Worm (Caenorhabditis elegans) whole organism, L1 larva: Measurements from ENCODE around the gene ehbp-1.

Source experiments
- C04F5.9 ChIP-seq: sonication (generic microtip); optimal IDR thresholded peaks from 2 replicates; lab custom pipeline; 2016; ENCODE audit warnings: missing genetic modification characterization, missing compliant biosample characterization
- C16A3.4 ChIP-seq: fragments of 150-350 bp; optimal IDR thresholded peaks from 2 replicates; lab custom pipeline; 2014; ENCODE audit warnings: missing biosample characterization, missing genetic modification characterization
- C34B4.2 ChIP-seq: sonication (generic microtip); optimal IDR thresholded peaks from 2 replicates; lab custom pipeline; 2017; ENCODE audit warnings: mild to moderate bottlenecking, missing genetic modification characterization, missing compliant biosample characterization
- F16B12.6 ChIP-seq: fragments of 150-350 bp; optimal IDR thresholded peaks from 2 replicates; lab custom pipeline; 2014; ENCODE audit warnings: missing biosample characterization, missing genetic modification characterization
- Y116A8C.19 ChIP-seq: sonication (generic microtip); optimal IDR thresholded peaks from 2 replicates; lab custom pipeline; 2016; ENCODE audit warnings: missing compliant biosample characterization, missing genetic modification characterization, borderline replicate concordance
- aha-1 ChIP-seq: fragments of 150-350 bp; optimal IDR thresholded peaks from 2 replicates; lab custom pipeline; 2014; ENCODE audit warnings: missing biosample characterization, missing genetic modification characterization
- ama-1 ChIP-seq: fragments of 150-350 bp; optimal IDR thresholded peaks from 2 replicates; lab custom pipeline; 2014
- blmp-1 ChIP-seq: fragments of 150-350 bp; optimal IDR thresholded peaks from 2 replicates; lab custom pipeline; 2014; ENCODE audit warnings: missing biosample characterization, missing genetic modification characterization
- ceh-63 ChIP-seq: fragments of 200-800 bp; sonication (Bioruptor generic); optimal IDR thresholded peaks from 2 replicates; lab custom pipeline; 2018; ENCODE audit warnings: mild to moderate bottlenecking, missing genetic modification characterization, missing compliant biosample characterization
- ceh-8 ChIP-seq: fragments of 200-800 bp; sonication (Bioruptor generic); optimal IDR thresholded peaks from 2 replicates; lab custom pipeline; 2018; ENCODE audit warnings: mild to moderate bottlenecking, missing genetic modification characterization, moderate library complexity, missing compliant biosample characterization
- ceh-82 ChIP-seq, 3 experiments: fragments of 150-350 bp in 1 of 3; sonication (generic microtip) in 2 of 3; optimal IDR thresholded peaks; 2 replicates each; lab custom pipeline; 2014 to 2017; ENCODE audit warnings: missing biosample characterization in 3 of 3, missing genetic modification characterization in 3 of 3
- ceh-88 ChIP-seq: fragments of 200-800 bp; sonication (Bioruptor generic); IDR thresholded peaks from 2 replicates; pipeline ENCODE4 v1.3.6; 2022; ENCODE audit warnings: missing genetic modification characterization, missing compliant biosample characterization
- ces-1 ChIP-seq: fragments of 150-350 bp; optimal IDR thresholded peaks from 2 replicates; lab custom pipeline; 2014; ENCODE audit warnings: missing biosample characterization, missing genetic modification reagents, missing genetic modification characterization
- dsc-1 ChIP-seq: sonication (generic microtip); optimal IDR thresholded peaks from 2 replicates; lab custom pipeline; 2016; ENCODE audit warnings: mild to moderate bottlenecking, missing genetic modification characterization, missing compliant biosample characterization
- efl-1 ChIP-seq, 4 experiments: fragments of 150-350 bp; optimal IDR thresholded peaks in 3 of 4; peaks in 1 of 4; 1 replicate in 1 of 4; 2 replicates in 3 of 4; lab custom pipeline; 2014; ENCODE audit warnings: missing biosample characterization in 2 of 4, missing genetic modification characterization in 2 of 4, missing genetic modification reagents in 2 of 4
- egl-13 ChIP-seq: sonication (generic microtip); optimal IDR thresholded peaks from 2 replicates; lab custom pipeline; 2016; ENCODE audit warnings: missing genotype, missing genetic modification reagents, missing genetic modification characterization, missing compliant biosample characterization
- egl-27 ChIP-seq, 2 experiments: fragments of 150-350 bp in 1 of 2; sonication (generic microtip); optimal IDR thresholded peaks; 3 replicates each; lab custom pipeline; 2017 to 2018; ENCODE audit warnings: missing biosample characterization in 2 of 2, missing genetic modification characterization in 2 of 2, missing genetic modification reagents in 2 of 2
- elt-2 ChIP-seq: sonication (generic microtip); optimal IDR thresholded peaks from 2 replicates; lab custom pipeline; 2016; ENCODE audit warnings: missing genetic modification characterization, mild to moderate bottlenecking, inconsistent platforms, missing compliant biosample characterization, missing genetic modification reagents
- elt-3 ChIP-seq, 6 experiments: fragments of 150-350 bp in 1 of 6; sonication (generic microtip); optimal IDR thresholded peaks; 2 replicates each; lab custom pipeline; 2017 to 2018; ENCODE audit warnings: missing biosample characterization in 6 of 6, missing genetic modification characterization in 6 of 6, inconsistent platforms in 1 of 6
- ets-5 ChIP-seq: fragments of 200-800 bp; sonication (Bioruptor generic); IDR thresholded peaks from 2 replicates; pipeline ENCODE4 v1.3.6; 2022; ENCODE audit warnings: missing genetic modification characterization, missing compliant biosample characterization
- fkh-4 ChIP-seq: sonication (generic microtip); optimal IDR thresholded peaks from 2 replicates; lab custom pipeline; 2016; ENCODE audit warnings: missing compliant biosample characterization, missing genetic modification characterization, borderline replicate concordance
- hlh-17 ChIP-seq: fragments of 200-800 bp; sonication (Bioruptor generic); optimal IDR thresholded peaks from 2 replicates; lab custom pipeline; 2018; ENCODE audit warnings: missing genetic modification characterization, mild to moderate bottlenecking, missing compliant biosample characterization, moderate library complexity, borderline replicate concordance
- irx-1 ChIP-seq: sonication (generic microtip); optimal IDR thresholded peaks from 2 replicates; lab custom pipeline; 2016; ENCODE audit warnings: missing genetic modification characterization, missing compliant biosample characterization
- jun-1 ChIP-seq: fragments of 150-350 bp; optimal IDR thresholded peaks from 2 replicates; lab custom pipeline; 2014; ENCODE audit warnings: missing biosample characterization, missing genetic modification reagents, missing genetic modification characterization
- lin-13 ChIP-seq: fragments of 150-350 bp; optimal IDR thresholded peaks from 2 replicates; lab custom pipeline; 2014; ENCODE audit warnings: missing biosample characterization, missing genetic modification reagents, missing genetic modification characterization
- lin-35 ChIP-seq, 2 experiments: fragments of 150-350 bp; optimal IDR thresholded peaks; 2 replicates each; lab custom pipeline; 2014; ENCODE audit warnings: missing biosample characterization in 2 of 2, missing genetic modification characterization in 2 of 2, missing genetic modification reagents in 2 of 2
- lir-3 ChIP-seq: sonication (generic microtip); optimal IDR thresholded peaks from 2 replicates; lab custom pipeline; 2016; ENCODE audit warnings: mild to moderate bottlenecking, missing genetic modification characterization, moderate library complexity, missing compliant biosample characterization; ENCODE audit not compliant: poor library complexity
- lsy-2 ChIP-seq, 2 experiments: fragments of 150-350 bp; optimal IDR thresholded peaks; 2 replicates each; lab custom pipeline; 2014; ENCODE audit warnings: missing biosample characterization in 2 of 2, missing genetic modification characterization in 2 of 2
- mef-2 ChIP-seq: fragments of 150-350 bp; optimal IDR thresholded peaks from 2 replicates; lab custom pipeline; 2014; ENCODE audit warnings: missing biosample characterization, missing genetic modification characterization
- nhr-12 ChIP-seq: sonication (generic microtip); optimal IDR thresholded peaks from 2 replicates; lab custom pipeline; 2017; ENCODE audit warnings: missing biosample characterization, missing genetic modification characterization
- nhr-28 ChIP-seq: fragments of 150-350 bp; optimal IDR thresholded peaks from 2 replicates; lab custom pipeline; 2014; ENCODE audit warnings: missing biosample characterization, missing genetic modification characterization
- nhr-47 ChIP-seq: sonication (generic microtip); optimal IDR thresholded peaks from 2 replicates; lab custom pipeline; 2016; ENCODE audit warnings: mild to moderate bottlenecking, missing genetic modification characterization, moderate library complexity, missing compliant biosample characterization
- nhr-71 ChIP-seq: sonication (generic microtip); optimal IDR thresholded peaks from 2 replicates; lab custom pipeline; 2016; ENCODE audit warnings: mild to moderate bottlenecking, missing genetic modification characterization, moderate library complexity, missing compliant biosample characterization
- nhr-84 ChIP-seq: sonication (generic microtip); optimal IDR thresholded peaks from 2 replicates; lab custom pipeline; 2017; ENCODE audit warnings: missing biosample characterization, missing genetic modification characterization
- nhr-90 ChIP-seq: sonication (generic microtip); optimal IDR thresholded peaks from 2 replicates; lab custom pipeline; 2016; ENCODE audit warnings: mild to moderate bottlenecking, missing genetic modification characterization, missing compliant biosample characterization; ENCODE audit not compliant: poor library complexity
- pag-3 ChIP-seq: sonication (generic microtip); optimal IDR thresholded peaks from 2 replicates; lab custom pipeline; 2017; ENCODE audit warnings: missing genetic modification characterization, mild to moderate bottlenecking, missing compliant biosample characterization, antibody characterized with exemption, borderline replicate concordance; ENCODE audit not compliant: insufficient read depth
- pax-3 ChIP-seq: fragments of 200-800 bp; sonication (Bioruptor generic); optimal IDR thresholded peaks from 2 replicates; lab custom pipeline; 2018; ENCODE audit warnings: mild to moderate bottlenecking, missing genetic modification characterization, moderate library complexity, missing compliant biosample characterization
- pqm-1 ChIP-seq: sonication (generic microtip); optimal IDR thresholded peaks from 3 replicates; lab custom pipeline; 2017; ENCODE audit warnings: missing biosample characterization, missing genetic modification characterization
- skn-1 ChIP-seq: fragments of 150-350 bp; optimal IDR thresholded peaks from 2 replicates; lab custom pipeline; 2014; ENCODE audit warnings: missing biosample characterization, missing genetic modification characterization
- snu-23 ChIP-seq: sonication (generic microtip); optimal IDR thresholded peaks from 2 replicates; lab custom pipeline; 2016; ENCODE audit warnings: missing genetic modification characterization, missing compliant biosample characterization
- sox-4 ChIP-seq: sonication (generic microtip); optimal IDR thresholded peaks from 2 replicates; lab custom pipeline; 2016; ENCODE audit warnings: missing genetic modification characterization, missing compliant biosample characterization
- sup-37 ChIP-seq: fragments of 200-800 bp; sonication (Bioruptor generic); optimal IDR thresholded peaks from 2 replicates; lab custom pipeline; 2018; ENCODE audit warnings: mild to moderate bottlenecking, missing genetic modification characterization, missing compliant biosample characterization
- swsn-7 ChIP-seq: sonication (generic microtip); optimal IDR thresholded peaks from 2 replicates; lab custom pipeline; 2016; ENCODE audit warnings: missing genetic modification characterization, missing compliant biosample characterization
- tbx-2 ChIP-seq: sonication (generic microtip); optimal IDR thresholded peaks from 2 replicates; lab custom pipeline; 2016; ENCODE audit warnings: missing genetic modification characterization, missing compliant biosample characterization
- tlp-1 ChIP-seq: fragments of 150-350 bp; optimal IDR thresholded peaks from 2 replicates; lab custom pipeline; 2014; ENCODE audit warnings: missing biosample characterization, missing genetic modification characterization
- unc-30 ChIP-seq: sonication (generic microtip); optimal IDR thresholded peaks from 2 replicates; lab custom pipeline; 2017; ENCODE audit warnings: missing biosample characterization, missing genetic modification characterization
- unc-62 ChIP-seq: fragments of 150-350 bp; optimal IDR thresholded peaks from 2 replicates; lab custom pipeline; 2014; ENCODE audit warnings: missing biosample characterization, missing genetic modification reagents, missing genetic modification characterization
- unc-86 ChIP-seq: sonication (generic microtip); optimal IDR thresholded peaks from 2 replicates; lab custom pipeline; 2016; ENCODE audit warnings: missing genetic modification characterization, missing compliant biosample characterization
- vab-15 ChIP-seq: sonication (generic microtip); optimal IDR thresholded peaks from 2 replicates; lab custom pipeline; 2017; ENCODE audit warnings: missing genotype, mild to moderate bottlenecking, missing genetic modification characterization, missing compliant biosample characterization
- zip-4 ChIP-seq: fragments of 200-800 bp; sonication (Bioruptor generic); optimal IDR thresholded peaks from 2 replicates; lab custom pipeline; 2018; ENCODE audit warnings: mild to moderate bottlenecking, missing genetic modification characterization, moderate library complexity, missing compliant biosample characterization
- ztf-11 ChIP-seq, 2 experiments: sonication (generic microtip); optimal IDR thresholded peaks; 2 replicates each; lab custom pipeline; 2016 to 2017; ENCODE audit warnings: missing genetic modification characterization in 2 of 2, missing biosample characterization in 1 of 2, missing compliant biosample characterization in 1 of 2
- ztf-4 ChIP-seq: fragments of 150-350 bp; optimal IDR thresholded peaks from 2 replicates; lab custom pipeline; 2014; ENCODE audit warnings: missing biosample characterization, missing genetic modification characterization

The ehbp-1 gene

ce11 chrV:9536505-9536904 lies 13.9 kb upstream of the ehbp-1 start, which contains the start of gene C50F4.4:
Gene C50F4.4 (plus strand): TSS chrV:9536771.
- TF ChIP-seq lsy-2 (tag; optimal IDR thresholded peaks at IDR 0.05; lab: Kevin White, UChicago) (peak in 1 of 2 experiments; percentile 61), lin-13 (GFP tag; lab: Kevin White, UChicago) (no peak), C16A3.4 (no peak), nhr-84 (tag; lab: Kevin White, UChicago) (no peak), pqm-1 (tag; lab: Kevin White, UChicago) (no peak), ceh-82 (tag; optimal IDR thresholded peaks at IDR 0.05; lab: Kevin White, UChicago) (no peak), nhr-71 (tag; lab: Kevin White, UChicago) (peak; percentile 69), C04F5.9 (tag; lab: Kevin White, UChicago) (no peak), nhr-28 (tag; lab: Kevin White, UChicago) (no peak), jun-1 (tag; lab: Kevin White, UChicago) (no peak), elt-3 (tag; optimal IDR thresholded peaks at IDR 0.05; lab: Kevin White, UChicago) (no peak), egl-13 (tag; lab: Kevin White, UChicago) (peak; percentile 36), ces-1 (GFP tag; lab: Kevin White, UChicago) (no peak), ztf-11 (tag; optimal IDR thresholded peaks at IDR 0.05; lab: Kevin White, UChicago) (peak in 1 of 2 experiments; percentile 67), snu-23 (peak; percentile 55), irx-1 (tag; lab: Kevin White, UChicago) (peak; percentile 70), sox-4 (peak; percentile 72), lir-3 (tag; lab: Kevin White, UChicago) (peak; percentile 77), zip-4 (GFP tag; lab: Kevin White, UChicago) (no peak), ceh-8 (no peak), vab-15 (tag; lab: Kevin White, UChicago) (no peak), mef-2 (tag; lab: Kevin White, UChicago) (no peak), egl-27 (tag; optimal IDR thresholded peaks at IDR 0.05; lab: Kevin White, UChicago) (no peak), ets-5 (GFP tag; lab: Robert Waterston, UW) (no peak), nhr-47 (tag; lab: Kevin White, UChicago) (peak; percentile 67), C34B4.2 (tag; lab: Kevin White, UChicago) (no peak), pag-3 (tag; lab: Kevin White, UChicago) (no peak), nhr-90 (tag; lab: Kevin White, UChicago) (peak; percentile 71), elt-2 (tag; lab: Kevin White, UChicago) (no peak), pax-3 (peak; percentile 32), tlp-1 (tag; lab: Kevin White, UChicago) (no peak), nhr-12 (tag; lab: Kevin White, UChicago) (no peak), dsc-1 (peak; percentile 61), hlh-17 (GFP tag; lab: Kevin White, UChicago) (no peak), F16B12.6 (tag; lab: Kevin White, UChicago) (no peak), unc-62 (GFP tag; lab: Kevin White, UChicago) (no peak), swsn-7 (tag; lab: Kevin White, UChicago) (peak; percentile 59), skn-1 (no peak), efl-1 (optimal IDR thresholded peaks at IDR 0.05; lab: Kevin White, UChicago) (peak; percentile 32 to 56), efl-1 (GFP tag; optimal IDR thresholded peaks at IDR 0.05 in 1 of 2; lab: Kevin White, UChicago) (peak; percentile 49 to 94), ztf-4 (no peak), tbx-2 (no peak), aha-1 (no peak), unc-30 (no peak), ama-1 (lab: Kevin White, UChicago) (no peak), ceh-88 (no peak), blmp-1 (tag; lab: Kevin White, UChicago) (no peak), lin-35 (GFP tag; optimal IDR thresholded peaks at IDR 0.05; lab: Kevin White, UChicago) (peak; percentile 29 to 33), sup-37 (GFP tag; lab: Kevin White, UChicago) (no peak), unc-86 (tag; lab: Kevin White, UChicago) (peak; percentile 15), fkh-4 (tag; lab: Kevin White, UChicago) (peak; percentile 64), ceh-63 (GFP tag; lab: Kevin White, UChicago) (no peak), Y116A8C.19 (no peak)
